Worm (Caenorhabditis elegans) whole organism, L4 larva: ENCODE results near the gene F52H2.5.

ENCODE experiments used
- lin-15B ChIP-seq: fragments of 150-350 bp; sonication (generic microtip); optimal IDR thresholded peaks from 3 replicates; lab custom pipeline; 2014; ENCODE audit warnings: missing biosample characterization, missing genetic modification characterization
- pqm-1 ChIP-seq: sonication (generic microtip); optimal IDR thresholded peaks from 2 replicates; lab custom pipeline; 2017; ENCODE audit warnings: missing biosample characterization, missing genetic modification characterization

ce11 chrX:2595757-2596059 is 35.8 kb upstream of the F52H2.5 start:
- TF ChIP-seq lin-15B (tag; lab: Kevin White, UChicago) (no peak), pqm-1 (tag; lab: Kevin White, UChicago) (no peak)
